Worm (Caenorhabditis elegans) whole organism, L4/young adult: ENCODE data around the gene Y39H10B.2.

Experiments used
- W03F9.2 ChIP-seq: fragments of 150-350 bp; optimal IDR thresholded peaks from 2 replicates; lab custom pipeline; 2014; ENCODE audit warnings: missing biosample characterization, missing genetic modification characterization
- dao-5 ChIP-seq: sonication (generic microtip); optimal IDR thresholded peaks from 2 replicates; lab custom pipeline; 2016; ENCODE audit warnings: missing genotype, missing genetic modification characterization, moderate library complexity, missing compliant biosample characterization
- him-1 ChIP-seq: sonication (generic microtip); optimal IDR thresholded peaks from 2 replicates; lab custom pipeline; 2016; ENCODE audit warnings: missing genotype, missing genetic modification reagents, missing genetic modification characterization, missing compliant biosample characterization

- TF ChIP-seq W03F9.2 (no peak), dao-5 (no peak), him-1 (tag; lab: Kevin White, UChicago) (no peak)
These were observed 1.9 kb downstream of the Y39H10B.2 start, which contains the start of gene Y39H10B.3 for ce11 chrV:3670499-3670898.
